Worm (Caenorhabditis elegans) whole organism, early embryonic: ENCODE results near the gene srz-67.

Source experiments
- B0310.2 ChIP-seq: sonication (generic microtip); optimal IDR thresholded peaks from 2 replicates; lab custom pipeline; 2016; ENCODE audit warnings: mild to moderate bottlenecking, missing genetic modification characterization, missing compliant biosample characterization
- F13C5.2 ChIP-seq: sonication (generic microtip); optimal IDR thresholded peaks from 2 replicates; lab custom pipeline; 2017; ENCODE audit warnings: mild to moderate bottlenecking, missing genetic modification characterization, inconsistent platforms, missing compliant biosample characterization
- aly-1 ChIP-seq: sonication (generic microtip); optimal IDR thresholded peaks from 2 replicates; lab custom pipeline; 2016; ENCODE audit warnings: missing genetic modification characterization, missing compliant biosample characterization
- ama-1 ChIP-seq: fragments of 150-350 bp; optimal IDR thresholded peaks from 2 replicates; lab custom pipeline; 2014
- ceh-13 ChIP-seq: fragments of 200-800 bp; sonication (Bioruptor generic); optimal IDR thresholded peaks from 2 replicates; lab custom pipeline; 2018; ENCODE audit warnings: mild to moderate bottlenecking, missing genetic modification characterization, missing compliant biosample characterization
- ceh-36 ChIP-seq: sonication (generic microtip); optimal IDR thresholded peaks from 2 replicates; lab custom pipeline; 2016; ENCODE audit warnings: missing genetic modification characterization, inconsistent platforms, missing compliant biosample characterization
- ets-7 ChIP-seq: sonication (generic microtip); optimal IDR thresholded peaks from 2 replicates; lab custom pipeline; 2016; ENCODE audit warnings: missing genotype, missing genetic modification characterization, missing compliant biosample characterization
- flt-1 ChIP-seq: fragments of 200-800 bp; sonication (Bioruptor generic); IDR thresholded peaks from 2 replicates; pipeline ENCODE4 v1.3.6; 2022; ENCODE audit warnings: missing genetic modification characterization, missing compliant biosample characterization
- hmbx-1 ChIP-seq: sonication (generic microtip); optimal IDR thresholded peaks from 2 replicates; lab custom pipeline; 2016; ENCODE audit warnings: mild to moderate bottlenecking, missing genetic modification characterization, missing compliant biosample characterization
- hmg-4 ChIP-seq: fragments of 200-800 bp; sonication (Bioruptor generic); optimal IDR thresholded peaks from 2 replicates; lab custom pipeline; 2018; ENCODE audit warnings: mild to moderate bottlenecking, missing genetic modification characterization, missing compliant biosample characterization
- hnd-1 ChIP-seq: sonication (generic microtip); optimal IDR thresholded peaks from 2 replicates; lab custom pipeline; 2016; ENCODE audit warnings: missing genetic modification characterization, missing compliant biosample characterization
- pes-1 ChIP-seq: fragments of 200-800 bp; sonication (Bioruptor generic); IDR thresholded peaks from 2 replicates; pipeline ENCODE4 v1.3.6; 2022; ENCODE audit warnings: missing genetic modification reagents, missing genetic modification characterization, missing compliant biosample characterization
- scrt-1 ChIP-seq: fragments of 200-800 bp; sonication (Bioruptor generic); IDR thresholded peaks from 2 replicates; pipeline ENCODE4 v1.3.6; 2022; ENCODE audit warnings: missing genetic modification characterization, missing compliant biosample characterization
- sea-1 ChIP-seq: fragments of 200-800 bp; sonication (Bioruptor generic); conservative IDR thresholded peaks from 2 replicates; pipeline ENCODE4 v1.3.6; 2022; ENCODE audit warnings: missing genetic modification characterization, missing compliant biosample characterization
- tbx-11 ChIP-seq: fragments of 200-800 bp; sonication (Bioruptor generic); IDR thresholded peaks from 2 replicates; pipeline ENCODE4 v1.3.6; 2022; ENCODE audit warnings: missing genetic modification characterization, missing compliant biosample characterization
- tbx-37 ChIP-seq: fragments of 200-800 bp; sonication (Bioruptor generic); conservative IDR thresholded peaks from 2 replicates; pipeline ENCODE4 v1.3.6; 2022; ENCODE audit warnings: missing genetic modification reagents, missing genetic modification characterization, missing compliant biosample characterization
- tra-4 ChIP-seq: sonication (generic microtip); optimal IDR thresholded peaks from 2 replicates; lab custom pipeline; 2017; ENCODE audit warnings: missing genetic modification characterization, missing compliant biosample characterization

Gene srz-67

DNA sequence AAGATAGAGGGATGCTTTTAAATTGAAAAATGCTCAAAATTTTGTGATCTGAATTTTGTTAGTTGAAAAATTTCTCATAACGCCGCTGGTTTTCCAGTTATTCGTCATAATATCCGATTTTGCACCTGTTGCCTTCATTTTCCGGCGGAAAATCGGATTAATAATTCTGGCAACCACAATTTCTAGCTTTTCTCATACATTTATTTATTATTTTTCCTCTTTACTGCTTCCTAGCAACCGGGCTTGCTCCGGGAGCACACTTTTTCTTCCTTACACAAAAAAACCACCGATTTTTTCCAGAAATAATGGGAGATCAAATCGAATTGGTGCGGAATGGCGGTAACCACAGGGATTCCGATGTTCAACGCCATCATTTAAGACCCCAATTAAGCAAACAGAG lies 30.4 kb upstream of the srz-67 start, which contains the start of gene F02E11.7:
F02E11.7 (plus strand) TSS at position 301 of the 400 bp plus-strand sequence.
- TF ChIP-seq ceh-13 (GFP tag; lab: Kevin White, UChicago), result no peak
- TF ChIP-seq hmg-4, result no peak
- TF ChIP-seq pes-1, result no peak
- no peak for TF ChIP-seq F13C5.2
- TF ChIP-seq flt-1 (GFP tag; lab: Robert Waterston, UW), result no peak
- no peak for TF ChIP-seq aly-1 (tag; lab: Kevin White, UChicago)
- no peak for TF ChIP-seq ceh-36 (tag; lab: Kevin White, UChicago)
- TF ChIP-seq tra-4 (tag; lab: Kevin White, UChicago), result no peak
- TF ChIP-seq ama-1 (lab: Kevin White, UChicago), result no peak
- TF ChIP-seq tbx-11, result no peak
- TF ChIP-seq hmbx-1 (tag; lab: Kevin White, UChicago), result no peak
- no peak for TF ChIP-seq scrt-1 (GFP tag; lab: Robert Waterston, UW)

DNA sequence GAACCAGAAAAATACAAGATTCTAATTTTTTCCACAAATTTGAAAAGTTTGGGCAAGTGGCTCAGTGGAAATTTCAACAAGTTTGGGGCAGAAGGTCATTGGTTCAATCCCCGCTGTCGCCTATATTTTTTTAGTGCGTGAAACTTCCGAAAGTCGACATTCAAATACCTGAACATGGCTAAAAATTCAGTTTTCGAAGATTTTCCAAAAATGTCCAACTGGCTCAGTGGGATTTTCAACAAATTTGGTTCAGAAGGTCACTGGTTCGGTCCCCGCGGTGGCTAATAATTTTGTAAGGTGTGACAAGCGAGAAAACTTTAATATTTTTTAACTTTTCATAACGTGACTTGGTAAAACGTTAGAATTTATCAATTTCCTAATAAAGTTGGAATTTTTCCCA lies 27.8 kb upstream of the srz-67 start:
- no peak for TF ChIP-seq ama-1 (lab: Kevin White, UChicago)
- TF ChIP-seq hnd-1, result no peak
- no peak for TF ChIP-seq ceh-36 (tag; lab: Kevin White, UChicago)
- TF ChIP-seq ets-7 (tag; lab: Kevin White, UChicago), result no peak
- TF ChIP-seq hmbx-1 (tag; lab: Kevin White, UChicago), result no peak
- no peak for TF ChIP-seq pes-1
- no peak for TF ChIP-seq tbx-37
- TF ChIP-seq ceh-13 (GFP tag; lab: Kevin White, UChicago), result no peak
- TF ChIP-seq scrt-1 (GFP tag; lab: Robert Waterston, UW), result no peak
- TF ChIP-seq tbx-11, result no peak
- TF ChIP-seq B0310.2 (tag; lab: Kevin White, UChicago), result no peak
- TF ChIP-seq sea-1 (GFP tag; lab: Robert Waterston, UW), result no peak
- TF ChIP-seq flt-1 (GFP tag; lab: Robert Waterston, UW), result no peak
- no peak for TF ChIP-seq hmg-4
- no peak for TF ChIP-seq F13C5.2
- no peak for TF ChIP-seq tra-4 (tag; lab: Kevin White, UChicago)
- TF ChIP-seq aly-1 (tag; lab: Kevin White, UChicago), result no peak

DNA sequence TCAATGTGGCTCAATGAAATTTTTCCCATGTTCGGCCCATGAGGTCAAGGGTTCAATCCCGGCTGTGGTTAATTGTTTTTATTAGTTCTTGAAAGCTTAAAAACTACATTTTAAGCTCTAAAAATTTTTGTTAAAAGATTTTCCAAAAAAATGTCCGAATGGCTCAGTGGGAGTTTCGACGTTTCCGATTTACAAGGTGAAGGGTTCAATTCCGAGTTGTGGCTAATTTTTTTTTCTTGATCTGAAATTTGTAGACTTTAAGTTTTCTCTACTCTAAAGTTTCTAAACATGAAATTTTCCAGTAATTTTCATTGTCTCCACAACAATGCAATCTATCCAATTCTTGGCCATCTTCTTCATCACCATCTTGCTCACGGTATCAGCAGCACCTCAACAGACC lies 25.6 kb upstream of the srz-67 start, which contains the start of gene F02E11.2:
F02E11.2 (plus strand) TSS at position 301 of the 400 bp plus-strand sequence.
- TF ChIP-seq ets-7 (tag; lab: Kevin White, UChicago) (no peak), F13C5.2 (no peak), tbx-37 (no peak), tbx-11 (no peak), tra-4 (tag; lab: Kevin White, UChicago) (no peak), ceh-36 (tag; lab: Kevin White, UChicago) (no peak), hmg-4 (no peak), flt-1 (GFP tag; lab: Robert Waterston, UW) (no peak), hnd-1 (no peak), hmbx-1 (tag; lab: Kevin White, UChicago) (no peak), aly-1 (tag; lab: Kevin White, UChicago) (no peak), pes-1 (no peak), ceh-13 (GFP tag; lab: Kevin White, UChicago) (no peak), ama-1 (lab: Kevin White, UChicago) (no peak), sea-1 (GFP tag; lab: Robert Waterston, UW) (no peak), B0310.2 (tag; lab: Kevin White, UChicago) (no peak), scrt-1 (GFP tag; lab: Robert Waterston, UW) (no peak)

DNA sequence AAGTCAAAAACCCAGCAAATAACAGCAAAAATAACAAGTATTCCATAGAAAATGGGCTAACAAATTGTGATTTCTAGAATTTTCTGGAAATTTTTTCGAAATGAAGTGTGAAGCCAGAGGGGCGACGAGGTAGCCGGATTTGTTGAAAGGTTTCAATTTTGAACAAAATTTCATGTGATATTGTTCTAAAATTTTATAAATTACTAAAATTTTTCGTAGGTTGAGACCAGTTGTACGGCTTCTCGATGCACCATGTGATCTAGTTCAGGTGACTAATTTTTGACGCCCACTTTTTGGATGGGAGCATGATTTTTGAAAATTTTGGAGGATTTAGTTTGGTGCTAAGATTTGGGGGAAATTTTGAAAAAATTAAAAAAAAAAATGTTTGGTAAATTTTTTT lies 22.3 kb upstream of the srz-67 start, which contains the start of gene gcy-19:
gcy-19 (minus strand) TSS at position 101 of the 400 bp plus-strand sequence.
- TF ChIP-seq hnd-1 (no peak), hmg-4 (no peak), ceh-36 (tag; lab: Kevin White, UChicago) (no peak), flt-1 (GFP tag; lab: Robert Waterston, UW) (no peak), pes-1 (no peak), ceh-13 (GFP tag; lab: Kevin White, UChicago) (no peak), tra-4 (tag; lab: Kevin White, UChicago) (no peak), scrt-1 (GFP tag; lab: Robert Waterston, UW) (no peak)

DNA sequence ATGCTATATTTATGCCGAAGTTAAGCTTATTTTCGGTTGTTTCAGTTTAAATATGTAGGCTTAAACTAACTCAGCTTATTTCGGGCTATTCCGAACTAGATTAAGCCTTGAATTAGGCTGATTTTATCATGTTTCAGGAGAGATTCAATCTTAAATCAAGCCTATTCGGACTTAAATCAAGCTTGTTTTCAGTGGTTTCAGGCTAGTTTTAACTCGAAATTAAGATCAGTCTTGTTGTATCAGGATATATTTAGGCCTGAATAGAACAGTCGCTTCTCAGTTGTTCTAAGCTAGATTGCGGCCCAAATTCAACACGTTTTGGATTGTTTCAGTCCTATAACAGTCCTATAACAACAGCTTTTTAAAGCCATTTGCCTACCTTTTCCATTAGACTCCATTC lies 14.8 kb upstream of the srz-67 start:
- no peak for TF ChIP-seq flt-1 (GFP tag; lab: Robert Waterston, UW)

DNA sequence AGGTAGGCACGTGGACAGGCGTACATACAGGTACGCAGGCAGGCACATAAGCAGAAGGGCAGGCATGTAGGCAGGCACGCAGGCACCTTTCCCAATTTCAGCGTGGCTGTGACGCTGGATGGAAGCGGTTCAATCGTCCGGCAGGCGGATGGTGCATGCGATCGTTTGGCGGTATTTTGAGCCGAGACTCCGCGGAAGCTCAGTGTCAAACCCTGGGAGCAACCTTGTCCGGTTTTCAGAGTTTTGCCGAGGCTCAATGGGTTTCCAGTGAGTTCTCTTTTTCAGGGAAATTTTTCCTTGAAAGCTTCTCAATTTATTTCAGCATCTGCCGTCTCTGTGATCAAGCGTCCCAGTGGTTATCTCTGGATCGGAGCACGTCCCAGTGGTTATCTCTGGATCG lies 13.3 kb upstream of the srz-67 start:
- no peak for TF ChIP-seq flt-1 (GFP tag; lab: Robert Waterston, UW)

DNA sequence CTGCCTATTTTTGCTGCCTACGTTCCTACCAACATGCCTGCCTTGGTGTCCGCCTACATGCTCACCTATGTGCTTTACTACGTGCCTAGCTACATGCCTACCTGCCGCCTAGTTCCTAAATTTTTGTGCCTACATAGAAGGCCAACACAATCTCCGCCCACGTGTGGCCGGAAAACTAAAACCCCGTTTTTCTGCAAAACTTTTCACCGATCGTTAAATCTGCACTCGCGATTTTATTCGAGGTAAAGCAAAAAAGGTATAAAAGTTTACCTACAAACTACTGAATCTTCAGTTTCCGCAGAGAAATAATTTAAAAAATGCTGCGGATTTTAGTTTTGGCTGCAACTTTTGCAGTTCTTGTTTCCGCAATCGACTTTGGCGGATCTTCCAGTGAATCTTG lies 12.5 kb upstream of the srz-67 start, which contains the start of gene clec-124:
clec-124 (plus strand) TSS at position 301 of the 400 bp plus-strand sequence.
- TF ChIP-seq F13C5.2, result no peak
- no peak for TF ChIP-seq scrt-1 (GFP tag; lab: Robert Waterston, UW)
- TF ChIP-seq aly-1 (tag; lab: Kevin White, UChicago), result no peak
- no peak for TF ChIP-seq tbx-37
- no peak for TF ChIP-seq ceh-36 (tag; lab: Kevin White, UChicago)
- TF ChIP-seq hmbx-1 (tag; lab: Kevin White, UChicago), result no peak
- no peak for TF ChIP-seq hnd-1
- TF ChIP-seq pes-1, result no peak
- no peak for TF ChIP-seq tbx-11
- TF ChIP-seq tra-4 (tag; lab: Kevin White, UChicago), result no peak
- no peak for TF ChIP-seq flt-1 (GFP tag; lab: Robert Waterston, UW)
- no peak for TF ChIP-seq ets-7 (tag; lab: Kevin White, UChicago)

DNA sequence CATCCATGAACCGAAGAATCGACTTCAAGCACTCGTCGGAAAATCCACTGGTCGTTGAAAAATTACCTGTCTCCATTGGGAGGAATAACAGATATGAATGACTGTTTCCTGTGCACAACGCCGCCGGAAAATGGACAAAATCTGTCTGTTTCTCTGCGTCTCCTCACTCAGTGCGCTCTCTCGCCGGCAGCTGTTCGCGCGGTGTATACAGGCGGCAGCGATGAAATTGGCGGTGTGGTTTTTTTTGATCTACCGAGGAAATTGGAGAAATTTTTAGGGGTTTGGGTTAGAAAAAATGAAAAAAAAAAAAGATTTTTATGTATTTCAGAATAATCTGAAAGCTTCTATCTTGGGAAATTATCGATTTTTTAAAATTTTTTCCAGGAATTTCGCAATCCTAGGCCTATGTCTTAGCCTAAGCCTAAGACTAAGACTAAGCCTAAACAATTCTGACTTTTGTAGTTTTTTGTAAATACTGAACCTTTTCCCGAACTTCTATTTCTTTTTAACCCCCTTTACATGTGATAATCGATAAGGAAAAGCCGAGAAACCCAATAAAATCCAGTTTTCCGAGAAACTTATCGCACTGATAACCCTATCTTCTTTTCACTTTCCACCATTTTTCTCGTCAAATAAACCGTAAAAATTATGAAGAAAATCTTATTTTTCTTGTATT lies 11.2 kb upstream of the srz-67 start, which contains the start of the genes fbxc-50 and C17F4.2:
fbxc-50 (minus strand) TSS at position 81 of the 676 bp plus-strand sequence.
C17F4.2 (plus strand) TSS at position 626 of the 676 bp plus-strand sequence.
- TF ChIP-seq tbx-11 (no peak), ama-1 (lab: Kevin White, UChicago) (no peak), F13C5.2 (no peak), ceh-13 (GFP tag; lab: Kevin White, UChicago) (no peak), sea-1 (GFP tag; lab: Robert Waterston, UW) (no peak), flt-1 (GFP tag; lab: Robert Waterston, UW) (no peak), hmbx-1 (tag; lab: Kevin White, UChicago) (no peak), ets-7 (tag; lab: Kevin White, UChicago) (no peak), B0310.2 (tag; lab: Kevin White, UChicago) (no peak), aly-1 (tag; lab: Kevin White, UChicago) (no peak)
